Fruit fly (Drosophila melanogaster): ENCODE results near the gene CG44085.
A peak's percentile ranks its signal among the peaks of the same experiment; 100 is the strongest.

Gene CG44085

dm6 chr2L:13219281-13220092, 41.3 kb upstream of the CG44085 start, which contains the start of the genes CG9426 and mRF1 (continued):
- TF ChIP-seq Gsc (GFP tag; IDR thresholded peaks at IDR 0.05) (no peak), Antp (GFP tag; optimal IDR thresholded peaks at IDR 0.05) (no peak), CG34422 (GFP tag; IDR thresholded peaks at IDR 0.05) (peak; percentile 65; the same call in 1 of the 3 replicates), cas (GFP tag; IDR thresholded peaks at IDR 0.05) (no peak), btn (GFP tag; optimal IDR thresholded peaks at IDR 0.05) (no peak), ranshi (GFP tag; IDR thresholded peaks at IDR 0.05) (no peak), vvl (GFP tag; IDR thresholded peaks at IDR 0.05) (peak; percentile 63), CG10654 (GFP tag; optimal IDR thresholded peaks at IDR 0.05) (no peak), pum (GFP tag; optimal IDR thresholded peaks at IDR 0.05) (no peak), CG12769 (tag; optimal IDR thresholded peaks at IDR 0.05) (peak; percentile 41), NC2β (GFP tag; optimal IDR thresholded peaks at IDR 0.05) (peak; percentile 1), CG3726 (GFP tag; IDR thresholded peaks at IDR 0.05) (no peak), cwo (GFP tag; optimal IDR thresholded peaks at IDR 0.05) (no peak), so (GFP tag; IDR thresholded peaks at IDR 0.05) (no peak), gce (GFP tag; IDR thresholded peaks at IDR 0.05) (no peak), dati (GFP tag; IDR thresholded peaks at IDR 0.05) (no peak), sqz (GFP tag; optimal IDR thresholded peaks at IDR 0.05) (no peak), CG14014 (GFP tag; IDR thresholded peaks at IDR 0.05) (no peak), sens (GFP tag) (peak; percentile 88), CG17385 (GFP tag; optimal IDR thresholded peaks at IDR 0.05) (peak; percentile 7), CG5953 (GFP tag; IDR thresholded peaks at IDR 0.05) (no peak), pita (GFP tag; optimal IDR thresholded peaks at IDR 0.05) (no peak), unpg (GFP tag; optimal IDR thresholded peaks at IDR 0.05) (peak; percentile 40), nau (GFP tag; optimal IDR thresholded peaks at IDR 0.05) (no peak), CG8924 (tag; optimal IDR thresholded peaks at IDR 0.05) (peak; percentile 62), zen (tag; optimal IDR thresholded peaks at IDR 0.05) (no peak), Rfx (GFP tag; IDR thresholded peaks at IDR 0.05) (peak; percentile 42), al (GFP tag; IDR thresholded peaks at IDR 0.05) (no peak), TFAM (GFP tag; optimal IDR thresholded peaks at IDR 0.05) (no peak), nom (GFP tag; optimal IDR thresholded peaks at IDR 0.05) (no peak), Ssrp (tag; optimal IDR thresholded peaks at IDR 0.05) (no peak), CG10321 (GFP tag; IDR thresholded peaks at IDR 0.05) (no peak), CG11093 (GFP tag; IDR thresholded peaks at IDR 0.05) (no peak), CG18476 (GFP tag; optimal IDR thresholded peaks at IDR 0.05) (no peak), pzg (GFP tag; optimal IDR thresholded peaks at IDR 0.05) (peak; percentile 81), CG2129 (GFP tag; IDR thresholded peaks at IDR 0.05; ENCODE audit: partially characterized antibody) (peak; percentile 85; the same call in 1 of the 2 replicates), rib (GFP tag; IDR thresholded peaks at IDR 0.05) (no peak), mld (GFP tag; IDR thresholded peaks at IDR 0.05; ENCODE audit: partially characterized antibody) (peak; percentile 95)

dm6 chr2L:13222225-13222648, 38.6 kb upstream of the CG44085 start, which contains the start of the genes Ski6 and CG16812:
Ski6 (minus strand) TSS chr2L:13222429.
CG16812 (plus strand) TSS chr2L:13222587.
- TF ChIP-seq ATbp (GFP tag; optimal IDR thresholded peaks at IDR 0.05) (no peak), Blimp-1 (GFP tag; optimal IDR thresholded peaks at IDR 0.05) (no peak), CG5953 (GFP tag; IDR thresholded peaks at IDR 0.05) (no peak), CG1603 (tag; optimal IDR thresholded peaks at IDR 0.05) (peak; percentile 44), chif (GFP tag; optimal IDR thresholded peaks at IDR 0.05) (peak in 1 of 2 experiments; percentile 15), CG12071 (GFP tag; optimal IDR thresholded peaks at IDR 0.05) (no peak), CG8924 (tag; optimal IDR thresholded peaks at IDR 0.05) (peak; percentile 86), ato (GFP tag; IDR thresholded peaks at IDR 0.05; ENCODE audit: partially characterized antibody) (no peak), CG31388 (GFP tag; optimal IDR thresholded peaks at IDR 0.05) (no peak), Hr39 (optimal IDR thresholded peaks at IDR 0.05) (no peak), mirr (GFP tag; optimal IDR thresholded peaks at IDR 0.05) (no peak), E2f2 (GFP tag; IDR thresholded peaks at IDR 0.05) (peak; percentile 58; the same call in 1 of the 2 replicates), CG32532 (GFP tag; IDR thresholded peaks at IDR 0.05) (peak; percentile 83), Gug (GFP tag; IDR thresholded peaks at IDR 0.05) (no peak), CG9609 (GFP tag; optimal IDR thresholded peaks at IDR 0.05) (no peak), CG4282 (GFP tag; optimal IDR thresholded peaks at IDR 0.05) (no peak)

All from whole organism, embryonic.